Worm (Caenorhabditis elegans) whole organism, young adult: ENCODE data around the gene col-76.

Experiments
- B0336.3 ChIP-seq: fragments of 200-800 bp; sonication (Bioruptor generic); IDR thresholded peaks from 2 replicates; pipeline ENCODE4 v1.3.6; 2022; ENCODE audit warnings: missing genetic modification characterization, missing compliant biosample characterization
- C17E4.6 ChIP-seq: fragments of 200-800 bp; sonication (Bioruptor generic); IDR thresholded peaks from 2 replicates; pipeline ENCODE4 v1.3.6; 2022; ENCODE audit warnings: missing genetic modification reagents, missing genetic modification characterization, missing compliant biosample characterization
- D2030.7 ChIP-seq: fragments of 200-800 bp; sonication (Bioruptor generic); IDR thresholded peaks from 2 replicates; pipeline ENCODE4 v1.3.6; 2022; ENCODE audit warnings: missing genetic modification reagents, missing genetic modification characterization, missing compliant biosample characterization
- F23B12.7 ChIP-seq: sonication (generic microtip); optimal IDR thresholded peaks from 2 replicates; lab custom pipeline; 2017; ENCODE audit warnings: missing genetic modification characterization, mild to moderate bottlenecking, missing compliant biosample characterization, antibody characterized with exemption, moderate library complexity; ENCODE audit not compliant: insufficient read depth
- F33H1.4 ChIP-seq: fragments of 200-800 bp; sonication (Bioruptor generic); IDR thresholded peaks from 2 replicates; pipeline ENCODE4 v1.3.6; 2022; ENCODE audit warnings: missing genetic modification reagents, missing genetic modification characterization, missing compliant biosample characterization
- F52B5.7 ChIP-seq: sonication (generic microtip); optimal IDR thresholded peaks from 2 replicates; lab custom pipeline; 2016; ENCODE audit warnings: mild to moderate bottlenecking, missing genetic modification characterization, missing compliant biosample characterization
- F57A8.1 ChIP-seq: fragments of 200-800 bp; sonication (Bioruptor generic); optimal IDR thresholded peaks from 2 replicates; lab custom pipeline; 2018; ENCODE audit warnings: mild to moderate bottlenecking, missing genetic modification characterization, moderate library complexity, missing compliant biosample characterization
- Y67H2A.10 ChIP-seq: fragments of 200-800 bp; sonication (Bioruptor generic); conservative IDR thresholded peaks from 2 replicates; pipeline ENCODE4 v1.3.6; 2022; ENCODE audit warnings: missing genetic modification reagents, missing genetic modification characterization, missing compliant biosample characterization
- attf-5 ChIP-seq: fragments of 200-800 bp; sonication (Bioruptor generic); optimal IDR thresholded peaks from 2 replicates; lab custom pipeline; 2018; ENCODE audit warnings: mild to moderate bottlenecking, missing genetic modification characterization, missing compliant biosample characterization
- bed-1 ChIP-seq: fragments of 200-800 bp; sonication (Bioruptor generic); IDR thresholded peaks from 2 replicates; pipeline ENCODE4 v1.3.6; 2022; ENCODE audit warnings: missing genetic modification reagents, missing genetic modification characterization, missing compliant biosample characterization
- bed-2 ChIP-seq: fragments of 200-800 bp; sonication (Bioruptor generic); IDR thresholded peaks from 2 replicates; pipeline ENCODE4 v1.3.6; 2022; ENCODE audit warnings: missing genetic modification reagents, missing genetic modification characterization, missing compliant biosample characterization
- ccch-3 ChIP-seq: fragments of 200-800 bp; sonication (Bioruptor generic); optimal IDR thresholded peaks from 2 replicates; lab custom pipeline; 2018; ENCODE audit warnings: mild to moderate bottlenecking, missing genetic modification characterization, missing compliant biosample characterization
- cebp-1 ChIP-seq, 2 experiments: fragments of 200-800 bp in 1 of 2; sonication (Bioruptor generic) in 1 of 2; sonication (generic microtip) in 1 of 2; IDR thresholded peaks in 1 of 2; optimal IDR thresholded peaks in 1 of 2; 2 replicates each; pipeline versions ENCODE4 v1.3.6 to Lab custom; 2017 to 2022; ENCODE audit warnings: missing compliant biosample characterization in 2 of 2, missing genetic modification characterization in 2 of 2, mild to moderate bottlenecking in 1 of 2, missing genetic modification reagents in 1 of 2, moderate library complexity in 1 of 2
- ceh-40 ChIP-seq: fragments of 200-800 bp; sonication (Bioruptor generic); IDR thresholded peaks from 2 replicates; pipeline ENCODE4 v1.3.6; 2022; ENCODE audit warnings: missing genetic modification characterization, missing compliant biosample characterization
- dox-1 ChIP-seq: fragments of 200-800 bp; sonication (Bioruptor generic); IDR thresholded peaks from 2 replicates; pipeline ENCODE4 v1.3.6; 2022; ENCODE audit warnings: missing genetic modification reagents, missing genetic modification characterization, missing compliant biosample characterization
- efl-1 ChIP-seq: fragments of 150-350 bp; optimal IDR thresholded peaks from 2 replicates; lab custom pipeline; 2014; ENCODE audit warnings: missing biosample characterization, missing genetic modification reagents, missing genetic modification characterization
- egl-18 ChIP-seq: fragments of 200-800 bp; sonication (Bioruptor generic); IDR thresholded peaks from 2 replicates; pipeline ENCODE4 v1.3.6; 2022; ENCODE audit warnings: missing genetic modification reagents, missing genetic modification characterization, missing compliant biosample characterization
- gei-17 ChIP-seq: fragments of 200-800 bp; sonication (Bioruptor generic); optimal IDR thresholded peaks from 2 replicates; lab custom pipeline; 2018; ENCODE audit warnings: mild to moderate bottlenecking, missing genetic modification characterization, missing compliant biosample characterization
- him-1 ChIP-seq: sonication (generic microtip); optimal IDR thresholded peaks from 2 replicates; lab custom pipeline; 2016; ENCODE audit warnings: missing genotype, missing genetic modification reagents, missing genetic modification characterization, missing compliant biosample characterization
- hmg-1.2 ChIP-seq: fragments of 200-800 bp; sonication (Bioruptor generic); IDR thresholded peaks from 2 replicates; pipeline ENCODE4 v1.3.6; 2022; ENCODE audit warnings: missing genetic modification reagents, missing genetic modification characterization, missing compliant biosample characterization
- lin-26 ChIP-seq: fragments of 200-800 bp; sonication (Bioruptor generic); IDR thresholded peaks from 2 replicates; pipeline ENCODE4 v1.3.6; 2022; ENCODE audit warnings: missing genetic modification reagents, missing genetic modification characterization, missing compliant biosample characterization
- lin-35 ChIP-seq, 3 experiments: fragments of 150-350 bp in 2 of 3; sonication (generic microtip) in 1 of 3; optimal IDR thresholded peaks; 2 replicates each; lab custom pipeline; 2014 to 2018; ENCODE audit warnings: missing biosample characterization in 3 of 3, missing genetic modification characterization in 3 of 3, missing genetic modification reagents in 3 of 3
- lin-40 ChIP-seq: sonication (generic microtip); optimal IDR thresholded peaks from 2 replicates; lab custom pipeline; 2016; ENCODE audit warnings: missing genetic modification characterization, mild to moderate bottlenecking, missing compliant biosample characterization, missing genotype, missing genetic modification reagents
- lsl-1 ChIP-seq: fragments of 200-800 bp; sonication (Bioruptor generic); optimal IDR thresholded peaks from 2 replicates; lab custom pipeline; 2018; ENCODE audit warnings: mild to moderate bottlenecking, missing genetic modification characterization, moderate library complexity, missing compliant biosample characterization
- madf-6 ChIP-seq: fragments of 200-800 bp; sonication (Bioruptor generic); IDR thresholded peaks from 2 replicates; pipeline ENCODE4 v1.3.6; 2022; ENCODE audit warnings: missing genetic modification reagents, missing genetic modification characterization, missing compliant biosample characterization
- madf-8 ChIP-seq: fragments of 200-800 bp; sonication (Bioruptor generic); conservative IDR thresholded peaks from 2 replicates; pipeline ENCODE4 v1.3.6; 2022; ENCODE audit warnings: missing genetic modification reagents, missing genetic modification characterization, missing compliant biosample characterization
- nfya-2 ChIP-seq: fragments of 200-800 bp; sonication (Bioruptor generic); IDR thresholded peaks from 2 replicates; pipeline ENCODE4 v1.3.6; 2022; ENCODE audit warnings: missing genetic modification reagents, missing genetic modification characterization, missing compliant biosample characterization
- nhr-120 ChIP-seq: fragments of 200-800 bp; sonication (Bioruptor generic); IDR thresholded peaks from 2 replicates; pipeline ENCODE4 v1.3.6; 2022; ENCODE audit warnings: missing genetic modification characterization, missing compliant biosample characterization
- nhr-80 ChIP-seq: sonication (generic microtip); optimal IDR thresholded peaks from 2 replicates; lab custom pipeline; 2016; ENCODE audit warnings: missing genetic modification characterization, missing compliant biosample characterization
- snpc-3.4 ChIP-seq: sonication (generic microtip); optimal IDR thresholded peaks from 2 replicates; lab custom pipeline; 2017; ENCODE audit warnings: missing genetic modification characterization, mild to moderate bottlenecking, missing compliant biosample characterization, antibody characterized with exemption, moderate library complexity, missing genotype, missing genetic modification reagents
- somi-1 ChIP-seq: fragments of 200-800 bp; sonication (Bioruptor generic); optimal IDR thresholded peaks from 2 replicates; lab custom pipeline; 2018; ENCODE audit warnings: mild to moderate bottlenecking, missing genetic modification characterization, missing compliant biosample characterization
- tbp1 ChIP-seq: fragments of 200-800 bp; sonication (Bioruptor generic); optimal IDR thresholded peaks from 2 replicates; lab custom pipeline; 2018; ENCODE audit warnings: mild to moderate bottlenecking, missing genetic modification characterization, missing compliant biosample characterization
- tlf-1 ChIP-seq: fragments of 200-800 bp; sonication (Bioruptor generic); optimal IDR thresholded peaks from 2 replicates; lab custom pipeline; 2018; ENCODE audit warnings: mild to moderate bottlenecking, missing genetic modification characterization, missing compliant biosample characterization
- ztf-26 ChIP-seq: sonication (generic microtip); optimal IDR thresholded peaks from 2 replicates; lab custom pipeline; 2017; ENCODE audit warnings: missing genetic modification characterization, missing compliant biosample characterization
- ztf-28 ChIP-seq: fragments of 200-800 bp; sonication (Bioruptor generic); IDR thresholded peaks from 2 replicates; pipeline ENCODE4 v1.3.6; 2022; ENCODE audit warnings: missing genetic modification reagents, missing genetic modification characterization, missing compliant biosample characterization
- ztf-3 ChIP-seq: fragments of 200-800 bp; sonication (Bioruptor generic); optimal IDR thresholded peaks from 2 replicates; lab custom pipeline; 2018; ENCODE audit warnings: mild to moderate bottlenecking, missing genetic modification characterization, missing compliant biosample characterization
- ztf-6 ChIP-seq: fragments of 200-800 bp; sonication (Bioruptor generic); IDR thresholded peaks from 2 replicates; pipeline ENCODE4 v1.3.6; 2022; ENCODE audit warnings: missing genetic modification reagents, missing genetic modification characterization, missing compliant biosample characterization

Gene col-76

ce11 chrII:8212680-8213079, 8.5 kb downstream of the col-76 start, which contains the start of gene twk-3:
TSS of gene twk-3 (minus strand) at chrII:8212780.
- TF ChIP-seq lin-35 (GFP tag; optimal IDR thresholded peaks at IDR 0.05; lab: Kevin White, UChicago) = no peak
- TF ChIP-seq ztf-26 (tag; lab: Kevin White, UChicago) = no peak
- no peak for TF ChIP-seq somi-1 (GFP tag; lab: Kevin White, UChicago)
- TF ChIP-seq tbp1 (GFP tag; lab: Kevin White, UChicago) = no peak
- no peak for TF ChIP-seq ceh-40 (GFP tag; lab: Robert Waterston, UW)
- no peak for TF ChIP-seq attf-5 (GFP tag; lab: Kevin White, UChicago)
- no peak for TF ChIP-seq F52B5.7 (tag; lab: Kevin White, UChicago)
- TF ChIP-seq dox-1 (GFP tag; lab: Robert Waterston, UW) = no peak
- no peak for TF ChIP-seq ztf-3
- TF ChIP-seq efl-1 (GFP tag; lab: Kevin White, UChicago) = no peak

ce11 chrII:8214367-8214766, 10.2 kb downstream of the col-76 start, which contains the start of gene M110.10:
TSS of gene M110.10 (minus strand) at chrII:8214467.
- TF ChIP-seq F57A8.1 (GFP tag; lab: Kevin White, UChicago) (no peak), lin-40 (tag; lab: Kevin White, UChicago) (no peak), bed-1 (GFP tag; lab: Robert Waterston, UW) (no peak), nhr-120 (GFP tag; lab: Robert Waterston, UW) (no peak), tlf-1 (no peak), lin-26 (GFP tag; lab: Robert Waterston, UW) (no peak), snpc-3.4 (tag; lab: Kevin White, UChicago) (no peak), nfya-2 (GFP tag; lab: Robert Waterston, UW) (no peak), him-1 (no peak), egl-18 (GFP tag; lab: Robert Waterston, UW) (no peak), ccch-3 (GFP tag; lab: Kevin White, UChicago) (no peak), hmg-1.2 (GFP tag; lab: Robert Waterston, UW) (no peak), C17E4.6 (no peak), ztf-28 (GFP tag; lab: Robert Waterston, UW) (no peak), madf-8 (GFP tag; lab: Robert Waterston, UW) (no peak), gei-17 (GFP tag; lab: Kevin White, UChicago) (no peak), D2030.7 (GFP tag; lab: Robert Waterston, UW) (no peak), bed-2 (GFP tag; lab: Robert Waterston, UW) (no peak), ztf-6 (GFP tag; lab: Robert Waterston, UW) (no peak), B0336.3 (no peak)

ce11 chrII:8216433-8216832, 12.3 kb downstream of the col-76 start, which contains the start of gene M110.3:
TSS of gene M110.3 (minus strand) at chrII:8216616.
- TF ChIP-seq lsl-1 (GFP tag; lab: Kevin White, UChicago) (peak; percentile 33), snpc-3.4 (tag; lab: Kevin White, UChicago) (peak; percentile 36), hmg-1.2 (GFP tag; lab: Robert Waterston, UW) (peak; percentile 90; the same call in 1 of the 2 replicates), madf-6 (GFP tag; lab: Robert Waterston, UW) (0 out of 2 replicates have a peak, but pooled peaks have one; percentile 24), lin-40 (tag; lab: Kevin White, UChicago) (no peak), Y67H2A.10 (GFP tag; lab: Robert Waterston, UW) (no peak), nhr-80 (peak; percentile 5), cebp-1 (GFP tag; IDR thresholded peaks at IDR 0.05; lab: Robert Waterston, UW) (peak; percentile 66; the same call in 1 of the 2 replicates), cebp-1 (tag; optimal IDR thresholded peaks at IDR 0.05; lab: Kevin White, UChicago) (peak; percentile 96), F23B12.7 (tag; lab: Kevin White, UChicago) (peak; percentile 70), F33H1.4 (GFP tag; lab: Robert Waterston, UW) (peak; percentile 73)
